Worm (Caenorhabditis elegans) whole organism, L4/young adult: ENCODE results near the gene M176.16.

Experiments
- W03F9.2 ChIP-seq: fragments of 150-350 bp; optimal IDR thresholded peaks from 2 replicates; lab custom pipeline; 2014; ENCODE audit warnings: missing biosample characterization, missing genetic modification characterization
- dao-5 ChIP-seq: sonication (generic microtip); optimal IDR thresholded peaks from 2 replicates; lab custom pipeline; 2016; ENCODE audit warnings: missing genotype, missing genetic modification characterization, moderate library complexity, missing compliant biosample characterization

DNA sequence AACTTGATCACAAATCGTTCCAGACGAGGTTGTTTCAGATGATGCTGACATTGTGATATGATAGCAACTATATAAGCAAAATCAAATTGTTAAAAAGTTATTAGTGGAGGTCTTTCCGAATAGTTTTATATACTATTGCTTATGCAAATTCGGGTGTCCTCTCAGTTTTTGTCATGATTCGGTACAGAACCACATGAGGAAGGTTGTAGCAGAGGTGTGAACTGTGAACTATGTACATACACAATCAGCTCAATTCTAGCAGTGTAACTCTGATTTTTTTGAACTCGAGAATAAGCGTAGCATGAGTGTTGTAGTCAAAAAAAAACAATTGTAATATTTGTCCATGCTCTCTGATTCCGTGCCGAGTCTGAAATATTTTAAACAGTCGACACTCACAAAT, 15.2 kb upstream of the M176.16 start, which contains the start of gene Y51B9A.6:
- TF ChIP-seq W03F9.2 (tag; lab: Kevin White, UChicago): no peak
- no peak for TF ChIP-seq dao-5 (tag; lab: Kevin White, UChicago)
